Fruit fly (Drosophila melanogaster) whole organism, embryonic: ENCODE data around the gene CG8372.

ENCODE experiments used
- CG10274 ChIP-seq: fragments of 200-800 bp; sonication (Bioruptor generic); optimal IDR thresholded peaks from 3 replicates; lab custom pipeline; 2017; ENCODE audit warnings: missing biosample characterization, mild to moderate bottlenecking, missing genetic modification characterization
- CG12391 ChIP-seq: fragments of 200-800 bp; sonication (Bioruptor generic); optimal IDR thresholded peaks from 3 replicates; lab custom pipeline; 2018; ENCODE audit warnings: missing biosample characterization, mild to moderate bottlenecking, missing genetic modification characterization, moderate library complexity
- CG12769 ChIP-seq: fragments of 200-800 bp; sonication (Bioruptor generic); optimal IDR thresholded peaks from 2 replicates; lab custom pipeline; 2019; ENCODE audit warnings: missing biosample characterization, mild to moderate bottlenecking, missing genetic modification characterization, moderate library complexity
- CG12942 ChIP-seq: fragments of 200-800 bp; sonication (Bioruptor generic); optimal IDR thresholded peaks from 3 replicates; lab custom pipeline; 2016; ENCODE audit warnings: missing biosample characterization, missing genetic modification characterization
- CG14667 ChIP-seq: fragments of 200-800 bp; sonication (Bioruptor generic); IDR thresholded peaks from 2 replicates; pipeline ENCODE4 v1.3.6; 2022; ENCODE audit warnings: missing biosample characterization, missing genetic modification characterization
- CG15073 ChIP-seq: fragments of 200-800 bp; sonication (Bioruptor generic); optimal IDR thresholded peaks from 2 replicates; lab custom pipeline; 2016; ENCODE audit warnings: missing biosample characterization, missing genetic modification characterization
- CG18599 ChIP-seq: fragments of 200-800 bp; sonication (Bioruptor generic); optimal IDR thresholded peaks from 3 replicates; lab custom pipeline; 2017; ENCODE audit warnings: missing biosample characterization, missing genetic modification characterization, mild to moderate bottlenecking, moderate library complexity, missing genetic modification reagents
- CG2116 ChIP-seq: fragments of 200-800 bp; sonication (Bioruptor generic); optimal IDR thresholded peaks from 3 replicates; lab custom pipeline; 2018; ENCODE audit warnings: missing biosample characterization, mild to moderate bottlenecking, missing genetic modification characterization
- CG4404 ChIP-seq: fragments of 200-800 bp; sonication (Bioruptor generic); IDR thresholded peaks from 2 replicates; pipeline ENCODE4 v1.3.6; 2022; ENCODE audit warnings: missing biosample characterization, missing genetic modification characterization
- CG4707 ChIP-seq: fragments of 200-800 bp; sonication (Bioruptor generic); optimal IDR thresholded peaks from 2 replicates; lab custom pipeline; 2018; ENCODE audit warnings: missing biosample characterization, mild to moderate bottlenecking, missing genetic modification characterization, moderate library complexity
- CG4730 ChIP-seq: fragments of 200-800 bp; sonication (Bioruptor generic); IDR thresholded peaks from 2 replicates; pipeline ENCODE4 v1.3.6; 2022; ENCODE audit warnings: missing biosample characterization, missing genetic modification characterization
- CG5953 ChIP-seq: fragments of 200-800 bp; sonication (Bioruptor generic); IDR thresholded peaks from 2 replicates; pipeline ENCODE4 v1.3.6; 2022; ENCODE audit warnings: missing biosample characterization, missing genetic modification characterization
- CG6683 ChIP-seq: fragments of 200-800 bp; sonication (Bioruptor generic); optimal IDR thresholded peaks from 2 replicates; lab custom pipeline; 2017; ENCODE audit warnings: missing biosample characterization, mild to moderate bottlenecking, missing genetic modification characterization, missing genetic modification reagents
- CG7786 ChIP-seq: fragments of 200-800 bp; sonication (Bioruptor generic); optimal IDR thresholded peaks from 2 replicates; lab custom pipeline; 2016; ENCODE audit warnings: missing biosample characterization, missing genetic modification characterization
- CG8281 ChIP-seq: fragments of 200-800 bp; sonication (Bioruptor generic); optimal IDR thresholded peaks from 2 replicates; lab custom pipeline; 2018; ENCODE audit warnings: missing biosample characterization, mild to moderate bottlenecking, missing genetic modification characterization, moderate library complexity
- CTCF ChIP-seq: fragments of 200-800 bp; sonication (Bioruptor generic); optimal IDR thresholded peaks from 2 replicates; lab custom pipeline; 2017; ENCODE audit warnings: missing biosample characterization, mild to moderate bottlenecking, missing genetic modification characterization, moderate library complexity
- D19B ChIP-seq: fragments of 200-800 bp; sonication (Bioruptor generic); optimal IDR thresholded peaks from 2 replicates; lab custom pipeline; 2017; ENCODE audit warnings: missing biosample characterization, mild to moderate bottlenecking, missing genetic modification characterization
- Eip74EF ChIP-seq, 2 experiments: fragments of 200-800 bp in 1 of 2; fragments of >200 bp in 1 of 2; sonication (Bioruptor generic) in 1 of 2; optimal IDR thresholded peaks; 2 replicates each; lab custom pipeline; 2017 to 2019; ENCODE audit warnings: missing biosample characterization in 2 of 2, missing genetic modification characterization in 2 of 2, mild to moderate bottlenecking in 1 of 2, moderate library complexity in 1 of 2
- Gsc ChIP-seq: fragments of 200-800 bp; sonication (Bioruptor generic); IDR thresholded peaks from 2 replicates; pipeline ENCODE4 v1.3.6; 2022; ENCODE audit warnings: missing biosample characterization, missing genetic modification characterization
- HmgD ChIP-seq: fragments of 200-800 bp; sonication (Bioruptor generic); optimal IDR thresholded peaks from 3 replicates; lab custom pipeline; 2016; ENCODE audit warnings: missing biosample characterization, missing genetic modification characterization
- Hr78 ChIP-seq, 2 experiments: fragments of 200-800 bp in 1 of 2; fragments of >200 bp in 1 of 2; sonication (Bioruptor generic) in 1 of 2; optimal IDR thresholded peaks; 2 replicates each; lab custom pipeline; 2017 to 2019; ENCODE audit warnings: missing biosample characterization in 2 of 2, missing genetic modification characterization in 2 of 2, mild to moderate bottlenecking in 1 of 2, moderate library complexity in 1 of 2
- Lim3 ChIP-seq: fragments of 200-800 bp; sonication (Bioruptor generic); IDR thresholded peaks from 2 replicates; pipeline ENCODE4 v1.3.6; 2022; ENCODE audit warnings: missing biosample characterization, missing genetic modification characterization
- Mad ChIP-seq: fragments of 200-800 bp; sonication (Bioruptor generic); optimal IDR thresholded peaks from 2 replicates; lab custom pipeline; 2016; ENCODE audit warnings: missing biosample characterization, missing genetic modification characterization
- Mrtf ChIP-seq: fragments of 200-800 bp; sonication (Bioruptor generic); IDR thresholded peaks from 3 replicates; pipeline ENCODE4 v1.3.6; 2022; ENCODE audit warnings: missing biosample characterization, missing genetic modification characterization
- NFAT ChIP-seq: fragments of 200-800 bp; sonication (Bioruptor generic); IDR thresholded peaks from 2 replicates; pipeline ENCODE4 v1.3.6; 2022; ENCODE audit warnings: missing biosample characterization, missing genetic modification characterization
- ara ChIP-seq: fragments of 200-800 bp; sonication (Bioruptor generic); IDR thresholded peaks from 2 replicates; pipeline ENCODE4 v1.3.6; 2022; ENCODE audit warnings: missing biosample characterization, missing genetic modification characterization
- cad ChIP-seq: fragments of >200 bp; optimal IDR thresholded peaks from 2 replicates; lab custom pipeline; 2017; ENCODE audit warnings: missing biosample characterization, missing genetic modification characterization
- cas ChIP-seq: fragments of 200-800 bp; sonication (Bioruptor generic); IDR thresholded peaks from 2 replicates; pipeline ENCODE4 v1.3.6; 2022; ENCODE audit warnings: missing biosample characterization, missing genetic modification characterization
- caup ChIP-seq: fragments of 200-800 bp; sonication (Bioruptor generic); optimal IDR thresholded peaks from 3 replicates; lab custom pipeline; 2017; ENCODE audit warnings: missing biosample characterization, mild to moderate bottlenecking, missing genetic modification characterization, moderate library complexity; ENCODE audit not compliant: severe bottlenecking
- cg ChIP-seq: fragments of 200-800 bp; sonication (Bioruptor generic); optimal IDR thresholded peaks from 3 replicates; lab custom pipeline; 2019; ENCODE audit warnings: missing biosample characterization, mild to moderate bottlenecking, missing genetic modification characterization, moderate library complexity
- chm ChIP-seq: fragments of 200-800 bp; sonication (Bioruptor generic); IDR thresholded peaks from 2 replicates; pipeline ENCODE4 v1.3.6; 2022; ENCODE audit warnings: missing biosample characterization, missing genetic modification characterization
- dan ChIP-seq: fragments of 200-800 bp; sonication (Bioruptor generic); IDR thresholded peaks from 2 replicates; pipeline ENCODE4 v1.3.6; 2022; ENCODE audit warnings: missing biosample characterization, missing genetic modification characterization
- dimm ChIP-seq: fragments of 200-800 bp; sonication (Bioruptor generic); IDR thresholded peaks from 2 replicates; pipeline ENCODE4 v1.3.6; 2022; ENCODE audit warnings: missing biosample characterization, missing genetic modification characterization
- fd3F ChIP-seq: fragments of 200-800 bp; sonication (Bioruptor generic); optimal IDR thresholded peaks from 2 replicates; lab custom pipeline; 2018; ENCODE audit warnings: missing biosample characterization, mild to moderate bottlenecking, missing genetic modification characterization, moderate library complexity
- kni ChIP-seq: fragments of 200-800 bp; sonication (Bioruptor generic); optimal IDR thresholded peaks from 3 replicates; lab custom pipeline; 2017; ENCODE audit warnings: mild to moderate bottlenecking, missing biosample characterization, missing genetic modification reagents, missing genetic modification characterization
- knrl ChIP-seq: fragments of 200-800 bp; sonication (Bioruptor generic); IDR thresholded peaks from 3 replicates; pipeline ENCODE4 v1.3.6; 2022; ENCODE audit warnings: missing biosample characterization, missing genetic modification characterization; ENCODE audit not compliant: partially characterized antibody
- lov ChIP-seq, 2 experiments: fragments of 200-800 bp in 1 of 2; fragments of >200 bp in 1 of 2; sonication (Bioruptor generic) in 1 of 2; IDR thresholded peaks in 1 of 2; optimal IDR thresholded peaks in 1 of 2; 2 replicates in 1 of 2; 3 replicates in 1 of 2; pipeline versions ENCODE4 v1.3.6 to Lab custom; 2017 to 2022; ENCODE audit warnings: missing biosample characterization in 1 of 2, missing genetic modification characterization in 1 of 2
- pita ChIP-seq: fragments of 200-800 bp; sonication (Bioruptor generic); optimal IDR thresholded peaks from 2 replicates; lab custom pipeline; 2017; ENCODE audit warnings: missing biosample characterization, mild to moderate bottlenecking, missing genetic modification characterization
- repo ChIP-seq: fragments of 200-800 bp; sonication (Bioruptor generic); optimal IDR thresholded peaks from 2 replicates; lab custom pipeline; 2016; ENCODE audit warnings: missing biosample characterization, missing genetic modification characterization
- sc ChIP-seq, 3 experiments: fragments of >200 bp in 2 of 3; fragments of 200-800 bp in 1 of 3; sonication (Bioruptor generic) in 1 of 3; optimal IDR thresholded peaks; 2 replicates in 2 of 3; 3 replicates in 1 of 3; lab custom pipeline; 2017; ENCODE audit warnings: mild to moderate bottlenecking in 1 of 3, missing biosample characterization in 1 of 3, missing genetic modification characterization in 1 of 3, missing genetic modification reagents in 1 of 3
- sd ChIP-seq: fragments of 200-800 bp; sonication (Bioruptor generic); optimal IDR thresholded peaks from 3 replicates; lab custom pipeline; 2018; ENCODE audit warnings: missing biosample characterization, mild to moderate bottlenecking, missing genetic modification characterization, moderate library complexity
- sens-2 ChIP-seq: fragments of 200-800 bp; sonication (Bioruptor generic); IDR thresholded peaks from 2 replicates; pipeline ENCODE4 v1.3.6; 2022; ENCODE audit warnings: missing biosample characterization, missing genetic modification characterization
- slbo ChIP-seq: fragments of 200-800 bp; sonication (Bioruptor generic); IDR thresholded peaks from 2 replicates; pipeline ENCODE4 v1.3.6; 2022; ENCODE audit warnings: missing biosample characterization, missing genetic modification characterization
- slou ChIP-seq: fragments of 200-800 bp; sonication (Bioruptor generic); optimal IDR thresholded peaks from 3 replicates; lab custom pipeline; 2016; ENCODE audit warnings: missing biosample characterization, missing genetic modification characterization
- tap ChIP-seq: fragments of 200-800 bp; optimal IDR thresholded peaks from 3 replicates; lab custom pipeline; 2019; ENCODE audit warnings: missing biosample characterization, mild to moderate bottlenecking, missing genetic modification characterization, moderate library complexity
- trh ChIP-seq: fragments of 200-800 bp; sonication (Bioruptor generic); optimal IDR thresholded peaks from 2 replicates; lab custom pipeline; 2016; ENCODE audit warnings: missing biosample characterization, missing genetic modification characterization
- ttk ChIP-seq: fragments of 200-800 bp; sonication (Bioruptor generic); IDR thresholded peaks from 2 replicates; pipeline ENCODE4 v2.1.2; 2022; ENCODE audit warnings: missing biosample characterization, missing genetic modification characterization
- vfl ChIP-seq: fragments of 200-800 bp; sonication (Bioruptor generic); optimal IDR thresholded peaks from 2 replicates; lab custom pipeline; 2016; ENCODE audit warnings: missing biosample characterization, missing genetic modification characterization
- wdn ChIP-seq: fragments of 200-800 bp; sonication (Bioruptor generic); IDR thresholded peaks from 2 replicates; pipeline ENCODE4 v1.3.6; 2022; ENCODE audit warnings: missing biosample characterization, missing genetic modification characterization

Gene CG8372

DNA sequence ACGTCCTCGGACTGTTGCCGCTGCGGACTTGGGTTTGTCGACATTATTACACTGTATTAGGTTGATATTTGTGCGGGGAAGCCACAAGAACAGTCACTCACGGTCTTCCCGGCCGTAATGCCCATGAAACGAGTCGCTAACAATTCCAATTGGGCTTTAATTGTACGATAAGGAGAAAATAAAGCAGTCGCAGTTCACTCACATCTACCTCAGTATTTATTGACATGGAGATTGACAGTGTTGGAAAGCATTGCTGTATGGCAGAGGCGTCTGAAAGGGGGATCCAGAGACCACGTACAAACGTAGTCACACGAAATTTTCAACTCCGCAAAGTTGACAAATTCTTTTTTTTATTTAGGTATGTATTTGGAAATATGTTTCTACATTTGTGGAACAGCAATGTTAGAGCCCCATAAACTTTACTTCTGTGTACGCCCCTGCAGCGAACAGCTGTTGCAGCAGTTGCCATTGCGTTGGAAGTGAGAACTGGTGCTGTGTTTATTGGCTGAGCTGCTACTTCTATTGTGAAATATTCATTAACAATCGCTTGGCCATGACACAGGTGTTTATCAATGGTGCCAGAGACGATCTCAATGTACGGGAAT lies at the start of gene CG8372, which contains the start of gene CG8360 (continued):
- TF ChIP-seq vfl (GFP tag; lab: Kevin White, UChicago) (peak; percentile 98), HmgD (GFP tag; lab: Kevin White, UChicago) (peak; percentile 99), CG12769 (tag; lab: Kevin White, UChicago) (peak; percentile 98), CG5953 (GFP tag; lab: Robert Waterston, UW) (peak; percentile 98), trh (GFP tag; lab: Kevin White, UChicago) (peak; percentile 98), CG6683 (GFP tag; lab: Kevin White, UChicago) (peak; percentile 95), CG18599 (GFP tag; lab: Kevin White, UChicago) (peak; percentile 99), Mrtf (peak; percentile 99), slou (GFP tag; lab: Kevin White, UChicago) (peak; percentile 99), kni (GFP tag; lab: Kevin White, UChicago) (peak; percentile 90), CG8281 (tag; lab: Kevin White, UChicago) (peak; percentile 91), sens-2 (peak; percentile 99), Hr78 (GFP tag; optimal IDR thresholded peaks at IDR 0.05; lab: Kevin White, UChicago) (peak in 1 of 2 experiments; percentile 89), pita (GFP tag; lab: Kevin White, UChicago) (no peak), CG12942 (peak; percentile 99), ara (GFP tag; lab: Robert Waterston, UW) (peak; percentile 99), wdn (peak; percentile 97), CG4730 (GFP tag; lab: Robert Waterston, UW) (peak; percentile 99), knrl (GFP tag; lab: Robert Waterston, UW) (peak; percentile 57; the same call in 2 of the 3 replicates), tap (tag; lab: Kevin White, UChicago) (peak; percentile 98), CG4707 (GFP tag; lab: Kevin White, UChicago) (peak; percentile 95), sd (tag; lab: Kevin White, UChicago) (peak; percentile 94), Gsc (peak; percentile 97), sc (optimal IDR thresholded peaks at IDR 0.05; lab: Kevin White, UChicago) (no peak), sc (GFP tag; optimal IDR thresholded peaks at IDR 0.05; lab: Kevin White, UChicago) (peak; percentile 96), slbo (GFP tag; lab: Robert Waterston, UW) (peak; percentile 99), Mad (GFP tag; lab: Kevin White, UChicago) (peak; percentile 99), caup (GFP tag; lab: Kevin White, UChicago) (peak; percentile 99), CG10274 (GFP tag; lab: Kevin White, UChicago) (peak; percentile 94), D19B (GFP tag; lab: Kevin White, UChicago) (peak; percentile 95), lov (optimal IDR thresholded peaks at IDR 0.05; lab: Kevin White, UChicago) (no peak), lov (GFP tag; IDR thresholded peaks at IDR 0.05; lab: Robert Waterston, UW) (peak; percentile 99), CG14667 (GFP tag; lab: Robert Waterston, UW) (peak; percentile 99), CG15073 (peak; percentile 92), fd3F (peak; percentile 96), CG4404 (GFP tag; lab: Robert Waterston, UW) (peak; percentile 99), NFAT (peak; percentile 99), Eip74EF (GFP tag; optimal IDR thresholded peaks at IDR 0.05; lab: Kevin White, UChicago) (peak in 1 of 2 experiments; percentile 96), dimm (GFP tag; lab: Robert Waterston, UW) (peak; percentile 98), Lim3 (GFP tag; lab: Robert Waterston, UW) (peak; percentile 97), cad (peak; percentile 39), chm (GFP tag; lab: Robert Waterston, UW) (peak; percentile 99), repo (GFP tag; lab: Kevin White, UChicago) (peak; percentile 99), ttk (GFP tag; lab: Robert Waterston, UW) (peak; percentile 99), dan (GFP tag; lab: Robert Waterston, UW) (peak; percentile 96), CG12391 (tag; lab: Kevin White, UChicago) (peak; percentile 99), CTCF (GFP tag; lab: Kevin White, UChicago) (peak; percentile 76), CG7786 (GFP tag; lab: Kevin White, UChicago) (peak; percentile 99), cg (peak; percentile 8), cas (GFP tag; lab: Robert Waterston, UW) (peak; percentile 97), CG2116 (GFP tag; lab: Kevin White, UChicago) (peak; percentile 91)
